Worm (Caenorhabditis elegans) whole organism, L2 larva: ENCODE results near the gene twk-17.

Experiments
- ama-1 ChIP-seq: fragments of 150-350 bp; optimal IDR thresholded peaks from 2 replicates; lab custom pipeline; 2018; ENCODE audit warnings: inconsistent platforms
- lsy-2 ChIP-seq, 2 experiments: fragments of 150-350 bp in 1 of 2; sonication (generic microtip) in 1 of 2; optimal IDR thresholded peaks; 2 replicates each; lab custom pipeline; 2014 to 2017; ENCODE audit warnings: missing biosample characterization in 2 of 2, missing genetic modification characterization in 2 of 2
- nhr-11 ChIP-seq: fragments of 150-350 bp; optimal IDR thresholded peaks from 2 replicates; lab custom pipeline; 2014; ENCODE audit warnings: missing biosample characterization, missing genetic modification characterization
- sma-9 ChIP-seq, 2 experiments: fragments of 150-350 bp in 1 of 2; sonication (generic microtip) in 1 of 2; optimal IDR thresholded peaks; 2 replicates each; lab custom pipeline; 2014 to 2016; ENCODE audit warnings: missing genetic modification characterization in 2 of 2, mild to moderate bottlenecking in 1 of 2, missing biosample characterization in 1 of 2, missing compliant biosample characterization in 1 of 2, missing genetic modification reagents in 1 of 2, moderate library complexity in 1 of 2
- snpc-4 ChIP-seq: fragments of 150-350 bp; optimal IDR thresholded peaks from 2 replicates; lab custom pipeline; 2014; ENCODE audit warnings: missing biosample characterization, missing genetic modification characterization
- ztf-4 ChIP-seq: fragments of 150-350 bp; optimal IDR thresholded peaks from 2 replicates; lab custom pipeline; 2014; ENCODE audit warnings: missing biosample characterization, missing genetic modification characterization

- TF ChIP-seq nhr-11 (no peak), sma-9 (GFP tag; optimal IDR thresholded peaks at IDR 0.05; lab: Kevin White, UChicago) (peak; percentile 61), sma-9 (tag; optimal IDR thresholded peaks at IDR 0.05; lab: Kevin White, UChicago) (no peak), lsy-2 (tag; optimal IDR thresholded peaks at IDR 0.05; lab: Kevin White, UChicago) (no peak), ztf-4 (tag; lab: Kevin White, UChicago) (no peak), ama-1 (no peak), snpc-4 (tag; lab: Kevin White, UChicago) (no peak)
Measured at ce11 chrX:7578308-7578707, 29.6 kb downstream of the twk-17 start.
